Worm (Caenorhabditis elegans) whole organism, late embryonic: ENCODE results near the gene T26C12.2.
A peak's percentile ranks its signal among the peaks of the same experiment; 100 is the strongest.

ENCODE experiments used
- C08G9.2 ChIP-seq: sonication (generic microtip); optimal IDR thresholded peaks from 2 replicates; lab custom pipeline; 2016; ENCODE audit warnings: mild to moderate bottlenecking, missing genetic modification characterization, moderate library complexity, missing compliant biosample characterization
- K09A11.1 ChIP-seq: sonication (generic microtip); optimal IDR thresholded peaks from 2 replicates; lab custom pipeline; 2017; ENCODE audit warnings: antibody characterized with exemption, mild to moderate bottlenecking, missing genetic modification characterization, missing compliant biosample characterization; ENCODE audit not compliant: insufficient read depth
- ceh-14 ChIP-seq: sonication (generic microtip); optimal IDR thresholded peaks from 2 replicates; lab custom pipeline; 2016; ENCODE audit warnings: missing genotype, missing genetic modification characterization, missing compliant biosample characterization
- ceh-2 ChIP-seq: sonication (generic microtip); optimal IDR thresholded peaks from 2 replicates; lab custom pipeline; 2016; ENCODE audit warnings: missing genotype, missing genetic modification characterization, missing compliant biosample characterization
- ceh-24 ChIP-seq: sonication (generic microtip); optimal IDR thresholded peaks from 2 replicates; lab custom pipeline; 2016; ENCODE audit warnings: mild to moderate bottlenecking, missing genetic modification characterization, missing compliant biosample characterization
- ceh-31 ChIP-seq: sonication (generic microtip); optimal IDR thresholded peaks from 2 replicates; lab custom pipeline; 2016; ENCODE audit warnings: missing genetic modification characterization, missing compliant biosample characterization
- ceh-34 ChIP-seq: sonication (generic microtip); optimal IDR thresholded peaks from 2 replicates; lab custom pipeline; 2016; ENCODE audit warnings: mild to moderate bottlenecking, missing genetic modification characterization, missing compliant biosample characterization
- ceh-45 ChIP-seq: fragments of 200-800 bp; sonication (Bioruptor generic); IDR thresholded peaks from 2 replicates; pipeline ENCODE4 v1.3.6; 2022; ENCODE audit warnings: missing genetic modification reagents, missing genetic modification characterization, missing compliant biosample characterization
- ceh-48 ChIP-seq: sonication (generic microtip); optimal IDR thresholded peaks from 2 replicates; lab custom pipeline; 2016; ENCODE audit warnings: missing genetic modification characterization, inconsistent platforms, missing compliant biosample characterization
- ceh-6 ChIP-seq: fragments of 200-800 bp; sonication (Bioruptor generic); optimal IDR thresholded peaks from 2 replicates; lab custom pipeline; 2018; ENCODE audit warnings: mild to moderate bottlenecking, missing genetic modification characterization, missing compliant biosample characterization
- che-1 ChIP-seq: sonication (generic microtip); optimal IDR thresholded peaks from 2 replicates; lab custom pipeline; 2016; ENCODE audit warnings: mild to moderate bottlenecking, missing genetic modification characterization, missing compliant biosample characterization
- dmd-4 ChIP-seq: sonication (generic microtip); optimal IDR thresholded peaks from 2 replicates; lab custom pipeline; 2016; ENCODE audit warnings: borderline replicate concordance, missing genetic modification characterization, missing compliant biosample characterization
- elt-2 ChIP-seq: sonication (generic microtip); optimal IDR thresholded peaks from 2 replicates; lab custom pipeline; 2016; ENCODE audit warnings: missing genetic modification reagents, missing genetic modification characterization, missing compliant biosample characterization
- elt-4 ChIP-seq: sonication (generic microtip); optimal IDR thresholded peaks from 2 replicates; lab custom pipeline; 2016; ENCODE audit warnings: missing genetic modification characterization, missing compliant biosample characterization
- ets-4 ChIP-seq: sonication (generic microtip); optimal IDR thresholded peaks from 2 replicates; lab custom pipeline; 2016; ENCODE audit warnings: missing genetic modification characterization, missing compliant biosample characterization
- fax-1 ChIP-seq: sonication (generic microtip); optimal IDR thresholded peaks from 2 replicates; lab custom pipeline; 2016; ENCODE audit warnings: missing genotype, missing genetic modification characterization, missing compliant biosample characterization
- hlh-30 ChIP-seq: sonication (generic microtip); optimal IDR thresholded peaks from 2 replicates; lab custom pipeline; 2017; ENCODE audit warnings: antibody characterized with exemption, missing genetic modification characterization, missing compliant biosample characterization; ENCODE audit not compliant: insufficient read depth
- lim-6 ChIP-seq: sonication (generic microtip); optimal IDR thresholded peaks from 2 replicates; lab custom pipeline; 2016; ENCODE audit warnings: missing genetic modification characterization, missing compliant biosample characterization
- lin-11 ChIP-seq: fragments of 200-800 bp; sonication (Bioruptor generic); optimal IDR thresholded peaks from 2 replicates; lab custom pipeline; 2018; ENCODE audit warnings: mild to moderate bottlenecking, missing genetic modification characterization, missing compliant biosample characterization
- mec-3 ChIP-seq: sonication (generic microtip); optimal IDR thresholded peaks from 2 replicates; lab custom pipeline; 2016; ENCODE audit warnings: borderline replicate concordance, missing genetic modification characterization, missing compliant biosample characterization
- npax-4 ChIP-seq: sonication (generic microtip); optimal IDR thresholded peaks from 2 replicates; lab custom pipeline; 2016; ENCODE audit warnings: missing genetic modification characterization, missing compliant biosample characterization
- pag-3 ChIP-seq: sonication (generic microtip); optimal IDR thresholded peaks from 2 replicates; lab custom pipeline; 2016; ENCODE audit warnings: missing compliant biosample characterization, missing genetic modification characterization, borderline replicate concordance
- pax-1 ChIP-seq: fragments of 150-350 bp; optimal IDR thresholded peaks from 2 replicates; lab custom pipeline; 2014; ENCODE audit warnings: missing biosample characterization, missing genetic modification characterization
- pha-4 ChIP-seq: fragments of 150-350 bp; optimal IDR thresholded peaks from 2 replicates; lab custom pipeline; 2018; ENCODE audit warnings: missing biosample characterization, missing genetic modification reagents, missing genetic modification characterization
- pros-1 ChIP-seq: fragments of 150-350 bp; optimal IDR thresholded peaks from 2 replicates; lab custom pipeline; 2014; ENCODE audit warnings: missing biosample characterization, missing genetic modification reagents, missing genetic modification characterization
- rnt-1 ChIP-seq: sonication (generic microtip); optimal IDR thresholded peaks from 2 replicates; lab custom pipeline; 2016; ENCODE audit warnings: missing genetic modification characterization, missing compliant biosample characterization
- syd-9 ChIP-seq: sonication (generic microtip); optimal IDR thresholded peaks from 2 replicates; lab custom pipeline; 2016; ENCODE audit warnings: mild to moderate bottlenecking, missing genetic modification characterization, moderate library complexity, missing compliant biosample characterization
- unc-86 ChIP-seq: sonication (generic microtip); optimal IDR thresholded peaks from 2 replicates; lab custom pipeline; 2016; ENCODE audit warnings: missing genetic modification characterization, missing compliant biosample characterization

T26C12.2 gene

ce11 chrIV:3227549-3228139, 37.9 kb downstream of the T26C12.2 start (continued):
- TF ChIP-seq ceh-48 (tag; lab: Kevin White, UChicago) = no peak
- no peak for TF ChIP-seq K09A11.1 (tag; lab: Kevin White, UChicago)
- no peak for TF ChIP-seq ceh-24 (tag; lab: Kevin White, UChicago)
- TF ChIP-seq pag-3 (tag; lab: Kevin White, UChicago) = no peak
- no peak for TF ChIP-seq pha-4 (tag; lab: Kevin White, UChicago)
- TF ChIP-seq ceh-2 (tag; lab: Kevin White, UChicago) = no peak
- TF ChIP-seq lim-6 = no peak
- no peak for TF ChIP-seq che-1 (tag; lab: Kevin White, UChicago)
- peak; percentile 63 for TF ChIP-seq ceh-34 (tag; lab: Kevin White, UChicago)
- TF ChIP-seq pax-1 = no peak
- TF ChIP-seq npax-4 (tag; lab: Kevin White, UChicago) = no peak
- no peak for TF ChIP-seq C08G9.2
- peak; percentile 71 for TF ChIP-seq rnt-1 (tag; lab: Kevin White, UChicago)
- no peak for TF ChIP-seq pros-1 (tag; lab: Kevin White, UChicago)
- no peak for TF ChIP-seq lin-11 (tag; lab: Kevin White, UChicago)
- TF ChIP-seq syd-9 (tag; lab: Kevin White, UChicago) = no peak

ce11 chrIV:3222140-3222539, 43.4 kb downstream of the T26C12.2 start, which contains the start of gene Y67D8A.2:
Gene Y67D8A.2 (plus strand): TSS chrIV:3222440.
- TF ChIP-seq ceh-6 (GFP tag; lab: Kevin White, UChicago) (no peak), ceh-31 (no peak), hlh-30 (tag; lab: Kevin White, UChicago) (no peak), ets-4 (tag; lab: Kevin White, UChicago) (no peak), mec-3 (tag; lab: Kevin White, UChicago) (no peak), ceh-14 (tag; lab: Kevin White, UChicago) (no peak), ceh-45 (GFP tag; lab: Robert Waterston, UW) (no peak), elt-4 (tag; lab: Kevin White, UChicago) (no peak), elt-2 (tag; lab: Kevin White, UChicago) (no peak), unc-86 (no peak), C08G9.2 (no peak), dmd-4 (tag; lab: Kevin White, UChicago) (no peak)
- TF ChIP-seq, all 69 proteins: peak for 0

ce11 chrIV:3221158-3221557, 44.4 kb downstream of the T26C12.2 start:
- TF ChIP-seq pax-1 (no peak), elt-2 (tag; lab: Kevin White, UChicago) (peak; percentile 8), fax-1 (no peak), dmd-4 (tag; lab: Kevin White, UChicago) (no peak)
- TF ChIP-seq, all 69 proteins: peak for 1
